Fruit fly (Drosophila melanogaster) whole organism, embryonic: ENCODE results near the gene CG32066.

Source experiments
- Asciz ChIP-seq: fragments of 200-800 bp; sonication (Bioruptor generic); optimal IDR thresholded peaks from 2 replicates; lab custom pipeline; 2017; ENCODE audit warnings: missing biosample characterization, mild to moderate bottlenecking, missing genetic modification characterization, missing genetic modification reagents
- CG10267 ChIP-seq: fragments of 200-800 bp; sonication (Bioruptor generic); optimal IDR thresholded peaks from 2 replicates; lab custom pipeline; 2018; ENCODE audit warnings: missing biosample characterization, mild to moderate bottlenecking, missing genetic modification characterization, moderate library complexity
- CG10543 ChIP-seq: fragments of 200-800 bp; sonication (Bioruptor generic); optimal IDR thresholded peaks from 3 replicates; lab custom pipeline; 2017; ENCODE audit warnings: missing biosample characterization, mild to moderate bottlenecking, missing genetic modification characterization, moderate library complexity
- CG10979 ChIP-seq: fragments of 200-800 bp; sonication (Bioruptor generic); optimal IDR thresholded peaks from 2 replicates; lab custom pipeline; 2018; ENCODE audit warnings: missing biosample characterization, mild to moderate bottlenecking, missing genetic modification characterization, moderate library complexity
- CG11085 ChIP-seq: fragments of 200-800 bp; sonication (Bioruptor generic); IDR thresholded peaks from 2 replicates; pipeline ENCODE4 v1.3.6; 2022; ENCODE audit warnings: missing biosample characterization, missing genetic modification characterization
- CG12769 ChIP-seq: fragments of 200-800 bp; sonication (Bioruptor generic); optimal IDR thresholded peaks from 2 replicates; lab custom pipeline; 2019; ENCODE audit warnings: missing biosample characterization, mild to moderate bottlenecking, missing genetic modification characterization, moderate library complexity
- CG14050 ChIP-seq: fragments of 200-800 bp; sonication (Bioruptor generic); IDR thresholded peaks from 3 replicates; pipeline ENCODE4 v1.3.6; 2022; ENCODE audit warnings: missing biosample characterization, missing genetic modification characterization
- CG1529 ChIP-seq: fragments of 200-800 bp; sonication (Bioruptor generic); optimal IDR thresholded peaks from 3 replicates; lab custom pipeline; 2018; ENCODE audit warnings: missing biosample characterization, missing genetic modification characterization
- CG15479 ChIP-seq: fragments of 200-800 bp; sonication (Bioruptor generic); optimal IDR thresholded peaks from 3 replicates; lab custom pipeline; 2019; ENCODE audit warnings: missing biosample characterization, mild to moderate bottlenecking, missing genetic modification characterization, moderate library complexity
- CG2120 ChIP-seq: fragments of 200-800 bp; sonication (Bioruptor generic); optimal IDR thresholded peaks from 3 replicates; lab custom pipeline; 2016; ENCODE audit warnings: missing biosample characterization, missing genetic modification characterization
- CG30431 ChIP-seq: fragments of 200-800 bp; sonication (Bioruptor generic); optimal IDR thresholded peaks from 2 replicates; lab custom pipeline; 2017; ENCODE audit warnings: missing biosample characterization, missing genetic modification characterization
- CG33557 ChIP-seq: fragments of 200-800 bp; sonication (Bioruptor generic); optimal IDR thresholded peaks from 2 replicates; lab custom pipeline; 2019; ENCODE audit warnings: missing biosample characterization, mild to moderate bottlenecking, missing genetic modification characterization, moderate library complexity
- CG4424 ChIP-seq: fragments of 200-800 bp; sonication (Bioruptor generic); optimal IDR thresholded peaks from 3 replicates; lab custom pipeline; 2016; ENCODE audit warnings: missing biosample characterization, missing genetic modification characterization
- CG4617 ChIP-seq: fragments of 200-800 bp; sonication (Bioruptor generic); optimal IDR thresholded peaks from 3 replicates; lab custom pipeline; 2016; ENCODE audit warnings: missing biosample characterization, missing genetic modification characterization, borderline replicate concordance
- CG6254 ChIP-seq: fragments of 200-800 bp; sonication (Bioruptor generic); optimal IDR thresholded peaks from 3 replicates; lab custom pipeline; 2017; ENCODE audit warnings: mild to moderate bottlenecking, missing biosample characterization, missing genetic modification reagents, missing genetic modification characterization
- CG7963 ChIP-seq: fragments of 200-800 bp; sonication (Bioruptor generic); IDR thresholded peaks from 3 replicates; pipeline ENCODE4 v1.3.6; 2022; ENCODE audit warnings: missing biosample characterization, missing genetic modification characterization; ENCODE audit not compliant: partially characterized antibody
- CG8281 ChIP-seq: fragments of 200-800 bp; sonication (Bioruptor generic); optimal IDR thresholded peaks from 2 replicates; lab custom pipeline; 2018; ENCODE audit warnings: missing biosample characterization, mild to moderate bottlenecking, missing genetic modification characterization, moderate library complexity
- CG8388 ChIP-seq: fragments of 200-800 bp; sonication (Bioruptor generic); optimal IDR thresholded peaks from 2 replicates; lab custom pipeline; 2019; ENCODE audit warnings: missing biosample characterization, mild to moderate bottlenecking, missing genetic modification characterization, moderate library complexity
- CG8478 ChIP-seq: fragments of >200 bp; optimal IDR thresholded peaks from 2 replicates; lab custom pipeline; 2018
- CG9817 ChIP-seq: fragments of 200-800 bp; sonication (Bioruptor generic); optimal IDR thresholded peaks from 2 replicates; lab custom pipeline; 2018; ENCODE audit warnings: missing biosample characterization, mild to moderate bottlenecking, missing genetic modification characterization, moderate library complexity
- D ChIP-seq, 2 experiments: fragments of 200-800 bp in 1 of 2; fragments of >200 bp in 1 of 2; sonication (Bioruptor generic) in 1 of 2; optimal IDR thresholded peaks; 2 replicates in 1 of 2; 3 replicates in 1 of 2; lab custom pipeline; 2017; ENCODE audit warnings: mild to moderate bottlenecking in 1 of 2, missing biosample characterization in 1 of 2, missing genetic modification characterization in 1 of 2, missing genetic modification reagents in 1 of 2
- Doc3 ChIP-seq: fragments of 200-800 bp; sonication (Bioruptor generic); IDR thresholded peaks from 3 replicates; pipeline ENCODE4 v1.3.6; 2022; ENCODE audit warnings: missing biosample characterization, missing genetic modification characterization; ENCODE audit not compliant: partially characterized antibody
- ERR ChIP-seq: fragments of 200-800 bp; sonication (Bioruptor generic); optimal IDR thresholded peaks from 2 replicates; lab custom pipeline; 2016; ENCODE audit warnings: missing biosample characterization, missing genetic modification characterization
- Eip74EF ChIP-seq, 2 experiments: fragments of 200-800 bp in 1 of 2; fragments of >200 bp in 1 of 2; sonication (Bioruptor generic) in 1 of 2; optimal IDR thresholded peaks; 2 replicates each; lab custom pipeline; 2017 to 2019; ENCODE audit warnings: missing biosample characterization in 2 of 2, missing genetic modification characterization in 2 of 2, mild to moderate bottlenecking in 1 of 2, moderate library complexity in 1 of 2
- Fer3 ChIP-seq: fragments of 200-800 bp; sonication (Bioruptor generic); optimal IDR thresholded peaks from 2 replicates; lab custom pipeline; 2018; ENCODE audit warnings: missing biosample characterization, mild to moderate bottlenecking, missing genetic modification characterization, moderate library complexity
- GATAe ChIP-seq: fragments of 200-800 bp; sonication (Bioruptor generic); conservative IDR thresholded peaks from 2 replicates; pipeline ENCODE4 v1.3.6; 2022; ENCODE audit warnings: missing biosample characterization, missing genetic modification characterization
- H15 ChIP-seq: fragments of 200-800 bp; sonication (Bioruptor generic); IDR thresholded peaks from 3 replicates; pipeline ENCODE4 v1.3.6; 2022; ENCODE audit warnings: missing biosample characterization, missing genetic modification characterization
- Nf-YC ChIP-seq: fragments of 200-800 bp; optimal IDR thresholded peaks from 3 replicates; lab custom pipeline; 2019; ENCODE audit warnings: missing biosample characterization, mild to moderate bottlenecking, missing genetic modification characterization, moderate library complexity
- Spps ChIP-seq: fragments of 200-800 bp; sonication (Bioruptor generic); optimal IDR thresholded peaks from 2 replicates; lab custom pipeline; 2018; ENCODE audit warnings: missing biosample characterization, mild to moderate bottlenecking, missing genetic modification characterization
- Trl ChIP-seq, 3 experiments: fragments of >200 bp in 2 of 3; fragments of 200-800 bp in 1 of 3; sonication (Bioruptor generic) in 1 of 3; optimal IDR thresholded peaks; 2 replicates in 1 of 3; 3 replicates in 2 of 3; lab custom pipeline; 2016 to 2017; ENCODE audit warnings: missing biosample characterization in 1 of 3, missing genetic modification characterization in 1 of 3
- Xbp1 ChIP-seq: fragments of 200-800 bp; sonication (Bioruptor generic); optimal IDR thresholded peaks from 3 replicates; lab custom pipeline; 2016; ENCODE audit warnings: missing biosample characterization, mild to moderate bottlenecking, missing genetic modification characterization
- ac ChIP-seq: fragments of 200-800 bp; sonication (Bioruptor generic); optimal IDR thresholded peaks from 3 replicates; lab custom pipeline; 2017; ENCODE audit warnings: missing biosample characterization, mild to moderate bottlenecking, missing genetic modification characterization
- bab2 ChIP-seq: fragments of 200-800 bp; sonication (Bioruptor generic); optimal IDR thresholded peaks from 2 replicates; lab custom pipeline; 2016; ENCODE audit warnings: missing biosample characterization, missing genetic modification characterization
- bcd ChIP-seq: fragments of 200-800 bp; sonication (Bioruptor generic); optimal IDR thresholded peaks from 2 replicates; lab custom pipeline; 2017; ENCODE audit warnings: missing biosample characterization, mild to moderate bottlenecking, missing genetic modification characterization
- croc ChIP-seq: fragments of 200-800 bp; sonication (Bioruptor generic); conservative IDR thresholded peaks from 3 replicates; pipeline ENCODE4 v1.3.6; 2022; ENCODE audit warnings: missing biosample characterization, missing genetic modification characterization
- dimm ChIP-seq: fragments of 200-800 bp; sonication (Bioruptor generic); IDR thresholded peaks from 2 replicates; pipeline ENCODE4 v1.3.6; 2022; ENCODE audit warnings: missing biosample characterization, missing genetic modification characterization
- dysf ChIP-seq: fragments of 200-800 bp; sonication (Bioruptor generic); IDR thresholded peaks from 3 replicates; pipeline ENCODE4 v1.3.6; 2022; ENCODE audit warnings: missing biosample characterization, missing genetic modification characterization
- ftz-f1 ChIP-seq: fragments of 200-800 bp; sonication (Bioruptor generic); optimal IDR thresholded peaks from 2 replicates; lab custom pipeline; 2016; ENCODE audit warnings: missing biosample characterization, missing genetic modification characterization
- grau ChIP-seq: fragments of 200-800 bp; optimal IDR thresholded peaks from 3 replicates; lab custom pipeline; 2019; ENCODE audit warnings: missing biosample characterization, mild to moderate bottlenecking, missing genetic modification characterization, moderate library complexity
- kay ChIP-seq: fragments of 200-800 bp; sonication (Bioruptor generic); optimal IDR thresholded peaks from 2 replicates; lab custom pipeline; 2016; ENCODE audit warnings: missing biosample characterization, missing genetic modification characterization
- klu ChIP-seq: fragments of 200-800 bp; sonication (Bioruptor generic); IDR thresholded peaks from 2 replicates; pipeline ENCODE4 v1.3.6; 2022; ENCODE audit warnings: missing biosample characterization, missing genetic modification characterization
- lov ChIP-seq, 2 experiments: fragments of 200-800 bp in 1 of 2; fragments of >200 bp in 1 of 2; sonication (Bioruptor generic) in 1 of 2; IDR thresholded peaks in 1 of 2; optimal IDR thresholded peaks in 1 of 2; 2 replicates in 1 of 2; 3 replicates in 1 of 2; pipeline versions ENCODE4 v1.3.6 to Lab custom; 2017 to 2022; ENCODE audit warnings: missing biosample characterization in 1 of 2, missing genetic modification characterization in 1 of 2
- oc ChIP-seq: fragments of 200-800 bp; sonication (Bioruptor generic); optimal IDR thresholded peaks from 2 replicates; lab custom pipeline; 2018; ENCODE audit warnings: missing biosample characterization, mild to moderate bottlenecking, missing genetic modification characterization, moderate library complexity
- pho ChIP-seq: fragments of 200-800 bp; sonication (Bioruptor generic); optimal IDR thresholded peaks from 2 replicates; lab custom pipeline; 2016; ENCODE audit warnings: missing biosample characterization, missing genetic modification characterization
- scrt ChIP-seq: fragments of 200-800 bp; sonication (Bioruptor generic); optimal IDR thresholded peaks from 2 replicates; lab custom pipeline; 2018; ENCODE audit warnings: missing biosample characterization, mild to moderate bottlenecking, missing genetic modification characterization, moderate library complexity
- sr ChIP-seq: fragments of 200-800 bp; sonication (Bioruptor generic); IDR thresholded peaks from 3 replicates; pipeline ENCODE4 v1.3.6; 2022; ENCODE audit warnings: missing biosample characterization, missing genetic modification characterization
- sug ChIP-seq: fragments of 200-800 bp; optimal IDR thresholded peaks from 2 replicates; lab custom pipeline; 2019; ENCODE audit warnings: missing biosample characterization, mild to moderate bottlenecking, missing genetic modification characterization, moderate library complexity
- ttk ChIP-seq: fragments of 200-800 bp; sonication (Bioruptor generic); IDR thresholded peaks from 2 replicates; pipeline ENCODE4 v2.1.2; 2022; ENCODE audit warnings: missing biosample characterization, missing genetic modification characterization
- zfh1 ChIP-seq: fragments of 200-800 bp; sonication (Bioruptor generic); IDR thresholded peaks from 3 replicates; pipeline ENCODE4 v1.3.6; 2022; ENCODE audit warnings: missing biosample characterization, missing genetic modification characterization

Gene CG32066

dm6 chr3L:10637819-10638218 lies 23.0 kb downstream of the CG32066 start, which contains the start of gene Cnep1r2 (continued):
- TF ChIP-seq GATAe (GFP tag; lab: Robert Waterston, UW) (peak; percentile 86), CG1529 (GFP tag; lab: Kevin White, UChicago) (peak; percentile 85), CG10543 (peak; percentile 97), Asciz (GFP tag; lab: Kevin White, UChicago) (peak; percentile 90), Spps (tag; lab: Kevin White, UChicago) (peak; percentile 93), zfh1 (GFP tag; lab: Robert Waterston, UW) (peak; percentile 96), lov (optimal IDR thresholded peaks at IDR 0.05; lab: Kevin White, UChicago) (no peak), lov (GFP tag; IDR thresholded peaks at IDR 0.05; lab: Robert Waterston, UW) (peak; percentile 85), Nf-YC (peak; percentile 91), pho (GFP tag; lab: Kevin White, UChicago) (peak; percentile 58), bcd (peak; percentile 96), CG8388 (GFP tag; lab: Kevin White, UChicago) (peak; percentile 96), CG10979 (tag; lab: Kevin White, UChicago) (peak; percentile 96), oc (tag; lab: Kevin White, UChicago) (peak; percentile 95), sr (GFP tag; lab: Robert Waterston, UW) (peak; percentile 68; the same call in 1 of the 3 replicates), CG8281 (peak; percentile 88), grau (peak; percentile 97), CG15479 (GFP tag; lab: Kevin White, UChicago) (peak; percentile 75), scrt (GFP tag; lab: Kevin White, UChicago) (peak; percentile 89), CG14050 (GFP tag; lab: Robert Waterston, UW) (peak; percentile 91), CG7963 (no peak), ttk (GFP tag; lab: Robert Waterston, UW) (peak; percentile 95), dimm (GFP tag; lab: Robert Waterston, UW) (peak; percentile 76), ERR (GFP tag; lab: Kevin White, UChicago) (no peak), Xbp1 (peak; percentile 96), CG30431 (GFP tag; lab: Kevin White, UChicago) (peak; percentile 96), H15 (GFP tag; lab: Robert Waterston, UW) (peak; percentile 93), CG8478 (lab: Kevin White, UChicago) (no peak), CG4424 (GFP tag; lab: Kevin White, UChicago) (peak; percentile 92), bab2 (peak; percentile 84), Doc3 (no peak), CG2120 (GFP tag; lab: Kevin White, UChicago) (peak; percentile 90), CG12769 (tag; lab: Kevin White, UChicago) (no peak), klu (GFP tag; lab: Robert Waterston, UW) (peak; percentile 94), croc (peak; percentile 97), kay (GFP tag; lab: Kevin White, UChicago) (peak; percentile 69), CG10267 (tag; lab: Kevin White, UChicago) (peak; percentile 99), sug (tag; lab: Kevin White, UChicago) (peak; percentile 97), ac (GFP tag; lab: Kevin White, UChicago) (peak; percentile 87), Fer3 (tag; lab: Kevin White, UChicago) (peak; percentile 96), CG6254 (GFP tag; lab: Kevin White, UChicago) (peak; percentile 88), CG9817 (tag; lab: Kevin White, UChicago) (peak; percentile 98), D (optimal IDR thresholded peaks at IDR 0.05; lab: Kevin White, UChicago) (no peak), D (GFP tag; optimal IDR thresholded peaks at IDR 0.05; lab: Kevin White, UChicago) (peak; percentile 93), CG11085 (GFP tag; lab: Robert Waterston, UW) (peak; percentile 94), dysf (peak; percentile 97), ftz-f1 (GFP tag; lab: Kevin White, UChicago) (no peak), CG4617 (GFP tag; lab: Kevin White, UChicago) (peak; percentile 94), CG33557 (GFP tag; lab: Kevin White, UChicago) (peak; percentile 98), Trl (optimal IDR thresholded peaks at IDR 0.05; lab: Kevin White, UChicago) (no peak), Trl (GFP tag; optimal IDR thresholded peaks at IDR 0.05; lab: Kevin White, UChicago) (peak; percentile 65), Eip74EF (GFP tag; optimal IDR thresholded peaks at IDR 0.05; lab: Kevin White, UChicago) (no peak)
